Fruit fly (Drosophila melanogaster): Measurements from ENCODE around the gene CG5880.

Gene CG5880

dm6 chr3R:27135692-27136641, 19.4 kb downstream of the CG5880 start (continued):
- TF ChIP-seq Sry-δ (GFP tag; optimal IDR thresholded peaks at IDR 0.05), result peak; percentile 22
- peak; percentile 84 for TF ChIP-seq ara (GFP tag; IDR thresholded peaks at IDR 0.05)
- TF ChIP-seq dm (GFP tag; optimal IDR thresholded peaks at IDR 0.05), result peak; percentile 44
- peak; percentile 94 for TF ChIP-seq fd102C (GFP tag; optimal IDR thresholded peaks at IDR 0.05)
- TF ChIP-seq bsh (GFP tag; optimal IDR thresholded peaks at IDR 0.05), result peak in 1 of 2 experiments; percentile 73
- TF ChIP-seq cato (GFP tag; optimal IDR thresholded peaks at IDR 0.05; ENCODE audit: borderline replicate concordance), result peak; percentile 46
- TF ChIP-seq Ada2b (GFP tag; IDR thresholded peaks at IDR 0.05), result peak; percentile 45; the same call in 1 of the 2 replicates
- TF ChIP-seq CG7987 (GFP tag; optimal IDR thresholded peaks at IDR 0.05), result peak; percentile 80
- peak; percentile 52 for TF ChIP-seq Bdp1 (GFP tag; optimal IDR thresholded peaks at IDR 0.05)
- TF ChIP-seq CG31441 (GFP tag; IDR thresholded peaks at IDR 0.05), result peak; percentile 56
- TF ChIP-seq Ptx1 (GFP tag; IDR thresholded peaks at IDR 0.05), result peak; percentile 52
- peak; percentile 59 for TF ChIP-seq pnt (GFP tag; optimal IDR thresholded peaks at IDR 0.05)
- peak; percentile 67 for TF ChIP-seq GATAe (GFP tag; conservative IDR thresholded peaks at IDR 0.05)
- TF ChIP-seq CG31365 (tag; optimal IDR thresholded peaks at IDR 0.05), result peak; percentile 21
- 0 out of 2 replicates have a peak, but pooled peaks have one; percentile 12 for TF ChIP-seq CG10321 (GFP tag; IDR thresholded peaks at IDR 0.05)
- peak; percentile 47 for TF ChIP-seq repo (GFP tag; optimal IDR thresholded peaks at IDR 0.05)
- peak; percentile 7 for TF ChIP-seq schlank (tag; optimal IDR thresholded peaks at IDR 0.05)
- no peak for TF ChIP-seq Dbx (GFP tag; IDR thresholded peaks at IDR 0.05)
- no peak for TF ChIP-seq hb (GFP tag; IDR thresholded peaks at IDR 0.05; ENCODE audit: partially characterized antibody)
- TF ChIP-seq zen (tag; optimal IDR thresholded peaks at IDR 0.05), result peak; percentile 75
- peak; percentile 79 for TF ChIP-seq CG18764 (GFP tag; optimal IDR thresholded peaks at IDR 0.05)
- peak; percentile 66 for TF ChIP-seq CG13123 (GFP tag; optimal IDR thresholded peaks at IDR 0.05)
- peak; percentile 35 for TF ChIP-seq grau (tag; optimal IDR thresholded peaks at IDR 0.05)
- TF ChIP-seq sens (GFP tag), result peak; percentile 95
- TF ChIP-seq exex (tag; optimal IDR thresholded peaks at IDR 0.05), result peak; percentile 39
- 0 out of 3 replicates have a peak, but pooled peaks have one; percentile 12 for TF ChIP-seq CG11456 (GFP tag; IDR thresholded peaks at IDR 0.05)
- TF ChIP-seq D (optimal IDR thresholded peaks at IDR 0.05), result no peak
- peak; percentile 80 for TF ChIP-seq D (GFP tag; optimal IDR thresholded peaks at IDR 0.05)
- peak; percentile 28 for TF ChIP-seq Hr3 (GFP tag; optimal IDR thresholded peaks at IDR 0.05)
- peak; percentile 20 for TF ChIP-seq mam (GFP tag; optimal IDR thresholded peaks at IDR 0.05)
- peak; percentile 36; the same call in 1 of the 3 replicates for TF ChIP-seq row (GFP tag; IDR thresholded peaks at IDR 0.05)
- TF ChIP-seq chif (GFP tag; optimal IDR thresholded peaks at IDR 0.05), result peak; percentile 41 to 74
- TF ChIP-seq CG17361 (GFP tag; IDR thresholded peaks at IDR 0.05), result peak; percentile 65; the same call in 2 of the 3 replicates
- no peak for TF ChIP-seq knrl (GFP tag; IDR thresholded peaks at IDR 0.05; ENCODE audit: partially characterized antibody)
- TF ChIP-seq CG2712 (tag; optimal IDR thresholded peaks at IDR 0.05), result peak; percentile 59
- peak; percentile 13; the same call in 1 of the 2 replicates for TF ChIP-seq ttk (GFP tag; IDR thresholded peaks at IDR 0.05)
- TF ChIP-seq pros (GFP tag; optimal IDR thresholded peaks at IDR 0.05), result no peak
- peak; percentile 75 for TF ChIP-seq wek (GFP tag; optimal IDR thresholded peaks at IDR 0.05)
- TF ChIP-seq CG14667 (GFP tag; IDR thresholded peaks at IDR 0.05), result no peak
- TF ChIP-seq CG11560 (tag; IDR thresholded peaks at IDR 0.05), result no peak
- peak; percentile 43 for TF ChIP-seq slp2 (GFP tag; optimal IDR thresholded peaks at IDR 0.05)
- TF ChIP-seq tup (GFP tag; optimal IDR thresholded peaks at IDR 0.05), result peak; percentile 22
- TF ChIP-seq ci (GFP tag; IDR thresholded peaks at IDR 0.05), result peak; percentile 85
- TF ChIP-seq ash1 (GFP tag; optimal IDR thresholded peaks at IDR 0.05), result no peak
- TF ChIP-seq pfk (GFP tag; optimal IDR thresholded peaks at IDR 0.05), result peak; percentile 21
- TF ChIP-seq so (GFP tag; IDR thresholded peaks at IDR 0.05), result peak; percentile 66; the same call in 2 of the 3 replicates
- TF ChIP-seq prd (optimal IDR thresholded peaks at IDR 0.05), result no peak
- TF ChIP-seq prd (GFP tag; IDR thresholded peaks at IDR 0.05), result peak; percentile 60
- TF ChIP-seq CG4707 (GFP tag; optimal IDR thresholded peaks at IDR 0.05), result peak; percentile 55

Data from whole organism, embryonic.